Worm (Caenorhabditis elegans) whole organism, young adult: ENCODE results near the gene F32D8.1.

ENCODE experiments used
- F55B11.4 ChIP-seq: sonication (generic microtip); optimal IDR thresholded peaks from 2 replicates; lab custom pipeline; 2016; ENCODE audit warnings: missing compliant biosample characterization, missing genetic modification characterization, borderline replicate concordance; ENCODE audit not compliant: insufficient read depth
- T07F8.4 ChIP-seq: sonication (generic microtip); optimal IDR thresholded peaks from 2 replicates; lab custom pipeline; 2016; ENCODE audit warnings: mild to moderate bottlenecking, missing genetic modification characterization, moderate library complexity, missing compliant biosample characterization
- T26A5.8 ChIP-seq: sonication (generic microtip); optimal IDR thresholded peaks from 2 replicates; lab custom pipeline; 2016; ENCODE audit warnings: missing genetic modification characterization, missing compliant biosample characterization
- athp-1 ChIP-seq: sonication (generic microtip); optimal IDR thresholded peaks from 2 replicates; lab custom pipeline; 2017; ENCODE audit warnings: mild to moderate bottlenecking, missing genetic modification characterization, missing compliant biosample characterization
- egrh-3 ChIP-seq: fragments of 200-800 bp; sonication (Bioruptor generic); IDR thresholded peaks from 2 replicates; pipeline ENCODE4 v1.3.6; 2022; ENCODE audit warnings: missing genetic modification reagents, missing genetic modification characterization, missing compliant biosample characterization
- hmg-20 ChIP-seq: fragments of 200-800 bp; sonication (Bioruptor generic); IDR thresholded peaks from 2 replicates; pipeline ENCODE4 v1.3.6; 2022; ENCODE audit warnings: missing genetic modification reagents, missing genetic modification characterization, missing compliant biosample characterization
- hrde-1 ChIP-seq: sonication (generic microtip); optimal IDR thresholded peaks from 2 replicates; lab custom pipeline; 2016; ENCODE audit warnings: missing genetic modification characterization, mild to moderate bottlenecking, missing compliant biosample characterization, moderate library complexity, missing genotype, missing genetic modification reagents, borderline replicate concordance
- hsf-1 ChIP-seq: fragments of 200-800 bp; sonication (Bioruptor generic); IDR thresholded peaks from 2 replicates; pipeline ENCODE4 v1.3.6; 2022; ENCODE audit warnings: missing genetic modification reagents, missing genetic modification characterization, missing compliant biosample characterization
- let-607 ChIP-seq, 2 experiments: fragments of 200-800 bp in 1 of 2; sonication (Bioruptor generic) in 1 of 2; sonication (generic microtip) in 1 of 2; optimal IDR thresholded peaks; 2 replicates each; lab custom pipeline; 2016 to 2018; ENCODE audit warnings: mild to moderate bottlenecking in 2 of 2, missing compliant biosample characterization in 2 of 2, missing genetic modification characterization in 2 of 2, moderate library complexity in 2 of 2, missing genotype in 1 of 2
- unc-130 ChIP-seq: sonication (generic microtip); optimal IDR thresholded peaks from 2 replicates; lab custom pipeline; 2016; ENCODE audit warnings: missing genetic modification reagents, missing genetic modification characterization, missing compliant biosample characterization
- unc-62 ChIP-seq: fragments of 150-350 bp; optimal IDR thresholded peaks from 2 replicates; lab custom pipeline; 2014; ENCODE audit warnings: missing biosample characterization, missing genetic modification reagents, missing genetic modification characterization

DNA sequence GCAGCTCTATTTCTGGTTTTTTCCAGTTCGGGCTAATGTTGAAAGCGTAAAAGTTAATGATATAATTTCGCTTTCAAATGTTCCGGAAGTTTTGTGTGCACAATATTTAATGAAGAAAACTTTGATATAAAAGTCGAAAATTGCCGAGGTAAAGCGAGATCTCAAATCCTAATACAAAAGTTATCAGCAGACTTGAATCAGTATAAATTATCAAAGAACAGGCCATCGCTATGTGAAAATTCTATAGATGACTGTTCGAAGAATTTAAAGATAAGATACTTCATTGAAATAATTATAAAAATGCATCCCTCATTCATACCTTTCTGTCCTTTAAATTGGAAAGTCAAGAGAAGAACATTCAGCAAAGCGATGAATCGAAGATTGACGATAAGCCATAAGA is 33.7 kb upstream of the F32D8.1 start, which contains the start of gene C29A12.6:
- TF ChIP-seq hrde-1 (tag; lab: Kevin White, UChicago) (no peak), T07F8.4 (tag; lab: Kevin White, UChicago) (no peak), T26A5.8 (tag; lab: Kevin White, UChicago) (no peak), athp-1 (tag; lab: Kevin White, UChicago) (no peak), egrh-3 (GFP tag; lab: Robert Waterston, UW) (no peak), hsf-1 (GFP tag; lab: Robert Waterston, UW) (no peak), unc-62 (GFP tag; lab: Kevin White, UChicago) (no peak), unc-130 (GFP tag; lab: Kevin White, UChicago) (no peak), F55B11.4 (tag; lab: Kevin White, UChicago) (no peak), hmg-20 (GFP tag; lab: Robert Waterston, UW) (no peak), let-607 (tag; optimal IDR thresholded peaks at IDR 0.05; lab: Kevin White, UChicago) (no peak)
